Worm (Caenorhabditis elegans) whole organism, late embryonic: Measurements from ENCODE around the gene tag-209.

Experiments
- ceh-9 ChIP-seq: sonication (generic microtip); optimal IDR thresholded peaks from 2 replicates; lab custom pipeline; 2016; ENCODE audit warnings: mild to moderate bottlenecking, missing genetic modification characterization, inconsistent platforms, missing compliant biosample characterization
- elt-2 ChIP-seq: sonication (generic microtip); optimal IDR thresholded peaks from 2 replicates; lab custom pipeline; 2016; ENCODE audit warnings: missing genetic modification reagents, missing genetic modification characterization, missing compliant biosample characterization
- madf-2 ChIP-seq: sonication (generic microtip); optimal IDR thresholded peaks from 2 replicates; lab custom pipeline; 2017; ENCODE audit warnings: missing genetic modification characterization, missing compliant biosample characterization
- nfya-1 ChIP-seq: sonication (generic microtip); optimal IDR thresholded peaks from 2 replicates; lab custom pipeline; 2017; ENCODE audit warnings: missing genetic modification characterization, mild to moderate bottlenecking, missing compliant biosample characterization, antibody characterized with exemption, moderate library complexity
- pha-4 ChIP-seq: fragments of 150-350 bp; optimal IDR thresholded peaks from 2 replicates; lab custom pipeline; 2018; ENCODE audit warnings: missing biosample characterization, missing genetic modification reagents, missing genetic modification characterization
- pqm-1 ChIP-seq: sonication (generic microtip); optimal IDR thresholded peaks from 2 replicates; lab custom pipeline; 2016; ENCODE audit warnings: missing genetic modification characterization, missing compliant biosample characterization

- TF ChIP-seq pqm-1 = no peak
- no peak for TF ChIP-seq pha-4 (tag; lab: Kevin White, UChicago)
- TF ChIP-seq nfya-1 = no peak
- no peak for TF ChIP-seq ceh-9
- peak; percentile 39 for TF ChIP-seq madf-2 (tag; lab: Kevin White, UChicago)
- TF ChIP-seq elt-2 (tag; lab: Kevin White, UChicago) = no peak
Measured at ce11 chrII:10744801-10745200, 42.3 kb upstream of the tag-209 start.
